Fruit fly (Drosophila melanogaster) whole organism, embryonic: ENCODE data around the gene Uck.

ENCODE experiments used
- Asciz ChIP-seq: fragments of 200-800 bp; sonication (Bioruptor generic); optimal IDR thresholded peaks from 2 replicates; lab custom pipeline; 2017; ENCODE audit warnings: missing biosample characterization, mild to moderate bottlenecking, missing genetic modification characterization, missing genetic modification reagents
- CG1024 ChIP-seq: fragments of 200-800 bp; sonication (Bioruptor generic); IDR thresholded peaks from 2 replicates; pipeline ENCODE4 v1.3.6; 2022; ENCODE audit warnings: missing biosample characterization, missing genetic modification characterization
- CG10267 ChIP-seq: fragments of 200-800 bp; sonication (Bioruptor generic); optimal IDR thresholded peaks from 2 replicates; lab custom pipeline; 2018; ENCODE audit warnings: missing biosample characterization, mild to moderate bottlenecking, missing genetic modification characterization, moderate library complexity
- CG10274 ChIP-seq: fragments of 200-800 bp; sonication (Bioruptor generic); optimal IDR thresholded peaks from 3 replicates; lab custom pipeline; 2017; ENCODE audit warnings: missing biosample characterization, mild to moderate bottlenecking, missing genetic modification characterization
- CG10366 ChIP-seq: fragments of 200-800 bp; sonication (Bioruptor generic); IDR thresholded peaks from 2 replicates; pipeline ENCODE4 v1.3.6; 2022; ENCODE audit warnings: missing biosample characterization, missing genetic modification characterization
- CG12104 ChIP-seq: fragments of 200-800 bp; sonication (Bioruptor generic); optimal IDR thresholded peaks from 3 replicates; lab custom pipeline; 2016; ENCODE audit warnings: missing biosample characterization, missing genetic modification characterization
- CG14710 ChIP-seq: fragments of 200-800 bp; sonication (Bioruptor generic); optimal IDR thresholded peaks from 3 replicates; lab custom pipeline; 2019; ENCODE audit warnings: missing biosample characterization, mild to moderate bottlenecking, missing genetic modification characterization, moderate library complexity
- CG1529 ChIP-seq: fragments of 200-800 bp; sonication (Bioruptor generic); optimal IDR thresholded peaks from 3 replicates; lab custom pipeline; 2018; ENCODE audit warnings: missing biosample characterization, missing genetic modification characterization
- CG18599 ChIP-seq: fragments of 200-800 bp; sonication (Bioruptor generic); optimal IDR thresholded peaks from 3 replicates; lab custom pipeline; 2017; ENCODE audit warnings: missing biosample characterization, missing genetic modification characterization, mild to moderate bottlenecking, moderate library complexity, missing genetic modification reagents
- CG31441 ChIP-seq: fragments of 200-800 bp; sonication (Bioruptor generic); IDR thresholded peaks from 2 replicates; pipeline ENCODE4 v1.3.6; 2022; ENCODE audit warnings: missing biosample characterization, missing genetic modification characterization
- CG32767 ChIP-seq: fragments of 200-800 bp; sonication (Bioruptor generic); IDR thresholded peaks from 2 replicates; pipeline ENCODE4 v1.3.6; 2022; ENCODE audit warnings: missing biosample characterization, missing genetic modification characterization
- CG34224 ChIP-seq: fragments of 200-800 bp; sonication (Bioruptor generic); IDR thresholded peaks from 3 replicates; pipeline ENCODE4 v1.3.6; 2022; ENCODE audit warnings: missing biosample characterization, missing genetic modification characterization; ENCODE audit not compliant: partially characterized antibody
- CG3995 ChIP-seq: fragments of 200-800 bp; sonication (Bioruptor generic); optimal IDR thresholded peaks from 3 replicates; lab custom pipeline; 2016; ENCODE audit warnings: missing biosample characterization, missing genetic modification characterization
- CG6813 ChIP-seq: fragments of 200-800 bp; sonication (Bioruptor generic); optimal IDR thresholded peaks from 2 replicates; lab custom pipeline; 2017; ENCODE audit warnings: missing biosample characterization, missing genetic modification characterization, mild to moderate bottlenecking, moderate library complexity, missing genetic modification reagents
- CG6854 ChIP-seq: fragments of 200-800 bp; sonication (Bioruptor generic); optimal IDR thresholded peaks from 3 replicates; lab custom pipeline; 2017; ENCODE audit warnings: missing biosample characterization, mild to moderate bottlenecking, missing genetic modification characterization
- CG7271 ChIP-seq: fragments of 200-800 bp; sonication (Bioruptor generic); optimal IDR thresholded peaks from 2 replicates; lab custom pipeline; 2018; ENCODE audit warnings: missing biosample characterization, mild to moderate bottlenecking, missing genetic modification characterization, moderate library complexity
- CG9727 ChIP-seq: fragments of 200-800 bp; sonication (Bioruptor generic); optimal IDR thresholded peaks from 3 replicates; lab custom pipeline; 2017; ENCODE audit warnings: missing biosample characterization, mild to moderate bottlenecking, missing genetic modification characterization
- Dek ChIP-seq: fragments of 200-800 bp; sonication (Bioruptor generic); optimal IDR thresholded peaks from 3 replicates; lab custom pipeline; 2019; ENCODE audit warnings: missing biosample characterization, mild to moderate bottlenecking, missing genetic modification characterization, moderate library complexity
- HmgD ChIP-seq: fragments of 200-800 bp; sonication (Bioruptor generic); optimal IDR thresholded peaks from 3 replicates; lab custom pipeline; 2016; ENCODE audit warnings: missing biosample characterization, missing genetic modification characterization
- Hr78 ChIP-seq, 2 experiments: fragments of 200-800 bp in 1 of 2; fragments of >200 bp in 1 of 2; sonication (Bioruptor generic) in 1 of 2; optimal IDR thresholded peaks; 2 replicates each; lab custom pipeline; 2017 to 2019; ENCODE audit warnings: missing biosample characterization in 2 of 2, missing genetic modification characterization in 2 of 2, mild to moderate bottlenecking in 1 of 2, moderate library complexity in 1 of 2
- Kr ChIP-seq: fragments of 200-800 bp; sonication (Bioruptor generic); optimal IDR thresholded peaks from 2 replicates; lab custom pipeline; 2017; ENCODE audit warnings: missing biosample characterization, mild to moderate bottlenecking, missing genetic modification characterization
- Lim3 ChIP-seq: fragments of 200-800 bp; sonication (Bioruptor generic); IDR thresholded peaks from 2 replicates; pipeline ENCODE4 v1.3.6; 2022; ENCODE audit warnings: missing biosample characterization, missing genetic modification characterization
- MESR4 ChIP-seq: fragments of 200-800 bp; sonication (Bioruptor generic); optimal IDR thresholded peaks from 2 replicates; lab custom pipeline; 2018; ENCODE audit warnings: missing biosample characterization, mild to moderate bottlenecking, missing genetic modification characterization, moderate library complexity
- Mrtf ChIP-seq: fragments of 200-800 bp; sonication (Bioruptor generic); IDR thresholded peaks from 3 replicates; pipeline ENCODE4 v1.3.6; 2022; ENCODE audit warnings: missing biosample characterization, missing genetic modification characterization
- NC2α ChIP-seq: fragments of 200-800 bp; sonication (Bioruptor generic); optimal IDR thresholded peaks from 2 replicates; lab custom pipeline; 2016; ENCODE audit warnings: missing biosample characterization, missing genetic modification characterization
- NFAT ChIP-seq: fragments of 200-800 bp; sonication (Bioruptor generic); IDR thresholded peaks from 2 replicates; pipeline ENCODE4 v1.3.6; 2022; ENCODE audit warnings: missing biosample characterization, missing genetic modification characterization
- Neu2 ChIP-seq: fragments of 200-800 bp; sonication (Bioruptor generic); optimal IDR thresholded peaks from 3 replicates; lab custom pipeline; 2016; ENCODE audit warnings: missing biosample characterization, missing genetic modification characterization, borderline replicate concordance
- Nf-YB ChIP-seq: fragments of 200-800 bp; sonication (Bioruptor generic); optimal IDR thresholded peaks from 3 replicates; lab custom pipeline; 2019; ENCODE audit warnings: missing biosample characterization, mild to moderate bottlenecking, missing genetic modification characterization, moderate library complexity
- Ravus ChIP-seq: fragments of 200-800 bp; sonication (Bioruptor generic); IDR thresholded peaks from 2 replicates; pipeline ENCODE4 v1.3.6; 2022; ENCODE audit warnings: missing biosample characterization, missing genetic modification characterization
- Rfx ChIP-seq: fragments of 200-800 bp; sonication (Bioruptor generic); IDR thresholded peaks from 2 replicates; pipeline ENCODE4 v1.3.6; 2022; ENCODE audit warnings: missing biosample characterization, missing genetic modification characterization
- Sry-β ChIP-seq: fragments of 200-800 bp; sonication (Bioruptor generic); optimal IDR thresholded peaks from 2 replicates; lab custom pipeline; 2018; ENCODE audit warnings: missing biosample characterization, mild to moderate bottlenecking, missing genetic modification characterization, moderate library complexity
- Sry-δ ChIP-seq: fragments of 200-800 bp; sonication (Bioruptor generic); optimal IDR thresholded peaks from 2 replicates; lab custom pipeline; 2016; ENCODE audit warnings: missing biosample characterization, missing genetic modification characterization
- Stat92E ChIP-seq, 3 experiments: fragments of >200 bp in 2 of 3; fragments of 200-800 bp in 1 of 3; sonication (Bioruptor generic) in 1 of 3; optimal IDR thresholded peaks; 2 replicates each; lab custom pipeline; 2017 to 2019; ENCODE audit warnings: missing biosample characterization in 3 of 3, missing genetic modification characterization in 3 of 3, mild to moderate bottlenecking in 1 of 3, moderate library complexity in 1 of 3
- Trl ChIP-seq, 3 experiments: fragments of >200 bp in 2 of 3; fragments of 200-800 bp in 1 of 3; sonication (Bioruptor generic) in 1 of 3; optimal IDR thresholded peaks; 2 replicates in 1 of 3; 3 replicates in 2 of 3; lab custom pipeline; 2016 to 2017; ENCODE audit warnings: missing biosample characterization in 1 of 3, missing genetic modification characterization in 1 of 3
- Vsx1 ChIP-seq: fragments of 200-800 bp; sonication (Bioruptor generic); optimal IDR thresholded peaks from 2 replicates; lab custom pipeline; 2017; ENCODE audit warnings: missing biosample characterization, mild to moderate bottlenecking, missing genetic modification characterization, missing genetic modification reagents
- bsh ChIP-seq, 2 experiments: fragments of 200-800 bp; sonication (Bioruptor generic); optimal IDR thresholded peaks; 2 replicates each; lab custom pipeline; 2017 to 2018; ENCODE audit warnings: mild to moderate bottlenecking in 2 of 2, missing biosample characterization in 2 of 2, missing genetic modification characterization in 2 of 2, moderate library complexity in 1 of 2
- da ChIP-seq: fragments of 200-800 bp; sonication (Bioruptor generic); optimal IDR thresholded peaks from 2 replicates; lab custom pipeline; 2016; ENCODE audit warnings: missing biosample characterization, missing genetic modification characterization
- dysf ChIP-seq: fragments of 200-800 bp; sonication (Bioruptor generic); IDR thresholded peaks from 3 replicates; pipeline ENCODE4 v1.3.6; 2022; ENCODE audit warnings: missing biosample characterization, missing genetic modification characterization
- fd96Cb ChIP-seq: fragments of 200-800 bp; sonication (Bioruptor generic); optimal IDR thresholded peaks from 2 replicates; lab custom pipeline; 2018; ENCODE audit warnings: missing biosample characterization, mild to moderate bottlenecking, missing genetic modification characterization, moderate library complexity
- luna ChIP-seq: fragments of 200-800 bp; sonication (Bioruptor generic); optimal IDR thresholded peaks from 2 replicates; lab custom pipeline; 2016; ENCODE audit warnings: missing biosample characterization, missing genetic modification characterization
- pb ChIP-seq: fragments of 200-800 bp; sonication (Bioruptor generic); optimal IDR thresholded peaks from 3 replicates; lab custom pipeline; 2016; ENCODE audit warnings: missing biosample characterization, missing genetic modification characterization
- phol ChIP-seq: fragments of 200-800 bp; sonication (Bioruptor generic); optimal IDR thresholded peaks from 3 replicates; lab custom pipeline; 2018; ENCODE audit warnings: missing biosample characterization, mild to moderate bottlenecking, missing genetic modification characterization, moderate library complexity
- pita ChIP-seq: fragments of 200-800 bp; sonication (Bioruptor generic); optimal IDR thresholded peaks from 2 replicates; lab custom pipeline; 2017; ENCODE audit warnings: missing biosample characterization, mild to moderate bottlenecking, missing genetic modification characterization
- sna ChIP-seq: fragments of 200-800 bp; sonication (Bioruptor generic); IDR thresholded peaks from 2 replicates; pipeline ENCODE4 v1.3.6; 2022; ENCODE audit warnings: missing biosample characterization, missing genetic modification characterization; ENCODE audit not compliant: partially characterized antibody
- trh ChIP-seq: fragments of 200-800 bp; sonication (Bioruptor generic); optimal IDR thresholded peaks from 2 replicates; lab custom pipeline; 2016; ENCODE audit warnings: missing biosample characterization, missing genetic modification characterization
- vnd ChIP-seq: fragments of 200-800 bp; sonication (Bioruptor generic); IDR thresholded peaks from 3 replicates; pipeline ENCODE4 v1.3.6; 2022; ENCODE audit warnings: missing biosample characterization, missing genetic modification characterization; ENCODE audit not compliant: partially characterized antibody
- yki ChIP-seq: fragments of >200 bp; optimal IDR thresholded peaks from 3 replicates; lab custom pipeline; 2018

The Uck gene

DNA sequence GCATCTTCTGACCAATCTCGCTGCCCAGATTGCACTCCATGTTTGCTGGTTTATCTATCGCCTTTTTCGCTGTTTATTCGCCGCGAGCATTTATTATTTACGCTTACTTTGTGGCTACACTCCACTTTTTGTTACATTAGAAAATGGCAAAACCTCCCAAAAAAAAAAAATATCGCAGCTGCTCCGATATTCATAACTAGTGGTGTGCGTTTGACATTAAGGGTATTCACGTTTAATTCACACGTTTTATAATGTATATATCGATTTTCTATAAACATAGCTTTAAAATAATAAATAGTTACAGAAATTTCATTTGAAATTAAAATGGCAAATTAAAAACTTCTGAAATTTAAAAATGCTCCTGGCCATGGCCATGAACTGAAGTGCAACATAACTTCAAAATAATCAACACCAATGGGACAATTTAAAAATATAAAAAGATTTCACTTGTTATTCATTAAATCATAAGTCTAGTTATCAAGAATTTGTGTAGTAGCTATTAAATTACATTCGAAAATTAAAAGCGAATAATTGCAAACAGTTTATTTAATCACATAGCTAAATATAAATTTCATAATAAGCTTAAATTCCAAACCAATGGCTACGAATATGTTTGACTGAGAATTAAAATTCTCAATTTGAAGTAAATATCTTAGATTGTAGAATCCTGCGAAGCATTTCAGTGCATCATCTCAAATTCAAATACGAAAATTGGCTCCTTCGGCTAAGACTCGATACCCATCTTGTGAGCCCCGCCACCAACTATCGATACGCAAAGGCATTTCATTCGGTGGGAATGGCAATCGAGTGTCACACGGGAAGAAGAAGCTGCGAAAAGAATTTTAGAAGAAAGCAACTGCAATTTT lies 28.5 kb downstream of the Uck start, which contains the start of the genes Nab2 and BRWD3 (continued):
- TF ChIP-seq CG6813 (GFP tag; lab: Kevin White, UChicago) = no peak
- TF ChIP-seq Ravus (GFP tag; lab: Robert Waterston, UW) = no peak
- no peak for TF ChIP-seq CG6854 (GFP tag; lab: Kevin White, UChicago)
- TF ChIP-seq Dek (tag; lab: Kevin White, UChicago) = peak; percentile 21
- no peak for TF ChIP-seq pita (GFP tag; lab: Kevin White, UChicago)
- TF ChIP-seq CG1024 (GFP tag; lab: Robert Waterston, UW) = 0 out of 2 replicates have a peak, but pooled peaks have one; percentile 32
- TF ChIP-seq NC2α (GFP tag; lab: Kevin White, UChicago) = no peak
- TF ChIP-seq CG14710 (tag; lab: Kevin White, UChicago) = peak; percentile 64
- peak; percentile 57 for TF ChIP-seq vnd
- no peak for TF ChIP-seq luna (GFP tag; lab: Kevin White, UChicago)
- TF ChIP-seq Kr = no peak
- peak; percentile 56 for TF ChIP-seq Sry-β (GFP tag; lab: Kevin White, UChicago)
- no peak for TF ChIP-seq CG10274 (GFP tag; lab: Kevin White, UChicago)
- TF ChIP-seq Trl (optimal IDR thresholded peaks at IDR 0.05; lab: Kevin White, UChicago) = no peak
- peak; percentile 27 for TF ChIP-seq Trl (GFP tag; optimal IDR thresholded peaks at IDR 0.05; lab: Kevin White, UChicago)
- peak; percentile 79 for TF ChIP-seq MESR4 (GFP tag; lab: Kevin White, UChicago)
- TF ChIP-seq da (GFP tag; lab: Kevin White, UChicago) = no peak
- TF ChIP-seq phol = peak; percentile 65
- TF ChIP-seq dysf (GFP tag; lab: Robert Waterston, UW) = peak; percentile 53; the same call in 1 of the 3 replicates
- TF ChIP-seq pb (GFP tag; lab: Kevin White, UChicago) = no peak
- TF ChIP-seq HmgD = peak; percentile 27
- TF ChIP-seq fd96Cb (tag; lab: Kevin White, UChicago) = peak; percentile 21
- no peak for TF ChIP-seq bsh (GFP tag; optimal IDR thresholded peaks at IDR 0.05; lab: Kevin White, UChicago)
- peak; percentile 64 for TF ChIP-seq CG9727
- TF ChIP-seq Lim3 (GFP tag; lab: Robert Waterston, UW) = no peak
- no peak for TF ChIP-seq CG18599 (GFP tag; lab: Kevin White, UChicago)
- peak; percentile 69 for TF ChIP-seq NFAT (GFP tag; lab: Robert Waterston, UW)
- no peak for TF ChIP-seq Hr78 (GFP tag; optimal IDR thresholded peaks at IDR 0.05; lab: Kevin White, UChicago)
- TF ChIP-seq CG12104 (GFP tag; lab: Kevin White, UChicago) = peak; percentile 49
- no peak for TF ChIP-seq yki (lab: Kevin White, UChicago)
- no peak for TF ChIP-seq CG31441 (GFP tag; lab: Robert Waterston, UW)
- TF ChIP-seq CG1529 = no peak
- no peak for TF ChIP-seq CG7271 (tag; lab: Kevin White, UChicago)
- TF ChIP-seq Neu2 (GFP tag; lab: Kevin White, UChicago) = no peak
- peak; percentile 36 for TF ChIP-seq trh (GFP tag; lab: Kevin White, UChicago)
- TF ChIP-seq CG3995 (GFP tag; lab: Kevin White, UChicago) = no peak
- peak; percentile 26; the same call in 2 of the 3 replicates for TF ChIP-seq CG34224 (GFP tag; lab: Robert Waterston, UW)
- no peak for TF ChIP-seq Asciz
- TF ChIP-seq Stat92E (GFP tag; optimal IDR thresholded peaks at IDR 0.05; lab: Kevin White, UChicago) = no peak
- no peak for TF ChIP-seq Nf-YB (GFP tag; lab: Kevin White, UChicago)
- TF ChIP-seq CG32767 (GFP tag; lab: Robert Waterston, UW) = 0 out of 2 replicates have a peak, but pooled peaks have one; percentile 25
- TF ChIP-seq Rfx (GFP tag; lab: Robert Waterston, UW) = peak; percentile 75
- TF ChIP-seq Vsx1 (GFP tag; lab: Kevin White, UChicago) = no peak
- peak; percentile 78 for TF ChIP-seq Sry-δ
- TF ChIP-seq CG10267 (tag; lab: Kevin White, UChicago) = no peak
- TF ChIP-seq sna (GFP tag; lab: Robert Waterston, UW) = peak; percentile 27; the same call in 1 of the 2 replicates
- no peak for TF ChIP-seq CG10366 (GFP tag; lab: Robert Waterston, UW)
- no peak for TF ChIP-seq Mrtf (GFP tag; lab: Robert Waterston, UW)
